Fruit fly (Drosophila melanogaster) whole organism, embryonic: ENCODE data around the gene CG4537.

Experiments
- C15 ChIP-seq: fragments of 200-800 bp; sonication (Bioruptor generic); IDR thresholded peaks from 3 replicates; pipeline ENCODE4 v1.3.6; 2022; ENCODE audit warnings: missing biosample characterization, missing genetic modification characterization
- CG10274 ChIP-seq: fragments of 200-800 bp; sonication (Bioruptor generic); optimal IDR thresholded peaks from 3 replicates; lab custom pipeline; 2017; ENCODE audit warnings: missing biosample characterization, mild to moderate bottlenecking, missing genetic modification characterization
- CG10959 ChIP-seq: fragments of 200-800 bp; sonication (Bioruptor generic); IDR thresholded peaks from 2 replicates; pipeline ENCODE4 v1.3.6; 2022; ENCODE audit warnings: missing biosample characterization, missing genetic modification characterization
- CG11560 ChIP-seq: fragments of 200-800 bp; sonication (Bioruptor generic); IDR thresholded peaks from 3 replicates; pipeline ENCODE4 v1.3.6; 2022; ENCODE audit warnings: missing biosample characterization, missing genetic modification characterization
- CG11696 ChIP-seq: fragments of 200-800 bp; sonication (Bioruptor generic); IDR thresholded peaks from 2 replicates; pipeline ENCODE4 v1.3.6; 2022; ENCODE audit warnings: missing biosample characterization, missing genetic modification characterization
- CG12659 ChIP-seq: fragments of 200-800 bp; sonication (Bioruptor generic); optimal IDR thresholded peaks from 3 replicates; lab custom pipeline; 2017; ENCODE audit warnings: mild to moderate bottlenecking, missing biosample characterization, missing genetic modification reagents, missing genetic modification characterization
- CG12942 ChIP-seq: fragments of 200-800 bp; sonication (Bioruptor generic); optimal IDR thresholded peaks from 3 replicates; lab custom pipeline; 2016; ENCODE audit warnings: missing biosample characterization, missing genetic modification characterization
- CG14860 ChIP-seq: fragments of 200-800 bp; sonication (Bioruptor generic); IDR thresholded peaks from 3 replicates; pipeline ENCODE4 v1.3.6; 2022; ENCODE audit warnings: missing biosample characterization, missing genetic modification characterization; ENCODE audit not compliant: partially characterized antibody
- CG17328 ChIP-seq: fragments of 200-800 bp; sonication (Bioruptor generic); IDR thresholded peaks from 2 replicates; pipeline ENCODE4 v1.3.6; 2022; ENCODE audit warnings: missing biosample characterization, missing genetic modification characterization
- CG1832 ChIP-seq: fragments of 200-800 bp; sonication (Bioruptor generic); optimal IDR thresholded peaks from 2 replicates; lab custom pipeline; 2017; ENCODE audit warnings: missing biosample characterization, mild to moderate bottlenecking, missing genetic modification characterization, inconsistent platforms
- CG2116 ChIP-seq: fragments of 200-800 bp; sonication (Bioruptor generic); optimal IDR thresholded peaks from 3 replicates; lab custom pipeline; 2018; ENCODE audit warnings: missing biosample characterization, mild to moderate bottlenecking, missing genetic modification characterization
- CG34224 ChIP-seq: fragments of 200-800 bp; sonication (Bioruptor generic); IDR thresholded peaks from 3 replicates; pipeline ENCODE4 v1.3.6; 2022; ENCODE audit warnings: missing biosample characterization, missing genetic modification characterization; ENCODE audit not compliant: partially characterized antibody
- CG5953 ChIP-seq: fragments of 200-800 bp; sonication (Bioruptor generic); IDR thresholded peaks from 2 replicates; pipeline ENCODE4 v1.3.6; 2022; ENCODE audit warnings: missing biosample characterization, missing genetic modification characterization
- CG6683 ChIP-seq: fragments of 200-800 bp; sonication (Bioruptor generic); optimal IDR thresholded peaks from 2 replicates; lab custom pipeline; 2017; ENCODE audit warnings: missing biosample characterization, mild to moderate bottlenecking, missing genetic modification characterization, missing genetic modification reagents
- CG7928 ChIP-seq: fragments of 200-800 bp; sonication (Bioruptor generic); optimal IDR thresholded peaks from 2 replicates; lab custom pipeline; 2017; ENCODE audit warnings: missing biosample characterization, mild to moderate bottlenecking, missing genetic modification characterization
- CG8281 ChIP-seq: fragments of 200-800 bp; sonication (Bioruptor generic); optimal IDR thresholded peaks from 2 replicates; lab custom pipeline; 2018; ENCODE audit warnings: missing biosample characterization, mild to moderate bottlenecking, missing genetic modification characterization, moderate library complexity
- Dip3 ChIP-seq: fragments of 200-800 bp; sonication (Bioruptor generic); optimal IDR thresholded peaks from 3 replicates; lab custom pipeline; 2016; ENCODE audit warnings: missing biosample characterization, missing genetic modification characterization
- Dref ChIP-seq: fragments of 200-800 bp; sonication (Bioruptor generic); IDR thresholded peaks from 2 replicates; pipeline ENCODE4 v1.3.6; 2022; ENCODE audit warnings: missing biosample characterization, missing genetic modification characterization
- E2f2 ChIP-seq: fragments of 200-800 bp; sonication (Bioruptor generic); IDR thresholded peaks from 2 replicates; pipeline ENCODE4 v1.3.6; 2022; ENCODE audit warnings: missing biosample characterization, missing genetic modification characterization
- Ets65A ChIP-seq: fragments of 200-800 bp; sonication (Bioruptor generic); peaks from one replicate; lab custom pipeline; 2016; ENCODE audit warnings: missing biosample characterization, missing genetic modification characterization
- HLH4C ChIP-seq: fragments of 200-800 bp; sonication (Bioruptor generic); IDR thresholded peaks from 3 replicates; pipeline ENCODE4 v1.3.6; 2022; ENCODE audit warnings: missing biosample characterization, missing genetic modification characterization; ENCODE audit not compliant: partially characterized antibody
- HmgZ ChIP-seq: fragments of 200-800 bp; sonication (Bioruptor generic); optimal IDR thresholded peaks from 2 replicates; lab custom pipeline; 2018; ENCODE audit warnings: missing biosample characterization, mild to moderate bottlenecking, missing genetic modification characterization
- Lhr ChIP-seq: fragments of 200-800 bp; sonication (Bioruptor generic); optimal IDR thresholded peaks from 3 replicates; lab custom pipeline; 2017; ENCODE audit warnings: mild to moderate bottlenecking, missing biosample characterization, missing genetic modification reagents, missing genetic modification characterization
- MBD-R2 ChIP-seq: fragments of 200-800 bp; sonication (Bioruptor generic); IDR thresholded peaks from 2 replicates; pipeline ENCODE4 v1.3.6; 2022; ENCODE audit warnings: missing biosample characterization, missing genetic modification characterization
- Med ChIP-seq: fragments of 200-800 bp; sonication (Bioruptor generic); peaks from one replicate; lab custom pipeline; 2016; ENCODE audit warnings: missing biosample characterization, missing genetic modification characterization, mild to moderate bottlenecking, inconsistent platforms, moderate library complexity
- Mrtf ChIP-seq: fragments of 200-800 bp; sonication (Bioruptor generic); IDR thresholded peaks from 3 replicates; pipeline ENCODE4 v1.3.6; 2022; ENCODE audit warnings: missing biosample characterization, missing genetic modification characterization
- Opbp ChIP-seq: fragments of 200-800 bp; sonication (Bioruptor generic); IDR thresholded peaks from 3 replicates; pipeline ENCODE4 v1.3.6; 2022; ENCODE audit warnings: missing biosample characterization, missing genetic modification characterization; ENCODE audit not compliant: partially characterized antibody
- bbx ChIP-seq: fragments of 200-800 bp; sonication (Bioruptor generic); IDR thresholded peaks from 2 replicates; pipeline ENCODE4 v1.3.6; 2022; ENCODE audit warnings: missing biosample characterization, missing genetic modification characterization; ENCODE audit not compliant: partially characterized antibody
- danr ChIP-seq: fragments of 200-800 bp; sonication (Bioruptor generic); IDR thresholded peaks from 2 replicates; pipeline ENCODE4 v1.3.6; 2022; ENCODE audit warnings: missing biosample characterization, missing genetic modification characterization
- exex ChIP-seq: fragments of 200-800 bp; sonication (Bioruptor generic); optimal IDR thresholded peaks from 4 replicates; lab custom pipeline; 2018; ENCODE audit warnings: missing biosample characterization, mild to moderate bottlenecking, missing genetic modification characterization, moderate library complexity
- gce ChIP-seq: fragments of 200-800 bp; sonication (Bioruptor generic); IDR thresholded peaks from 3 replicates; pipeline ENCODE4 v1.3.6; 2022; ENCODE audit warnings: missing biosample characterization, missing genetic modification characterization
- grau ChIP-seq: fragments of 200-800 bp; optimal IDR thresholded peaks from 3 replicates; lab custom pipeline; 2019; ENCODE audit warnings: missing biosample characterization, mild to moderate bottlenecking, missing genetic modification characterization, moderate library complexity
- gsb ChIP-seq: fragments of 200-800 bp; sonication (Bioruptor generic); IDR thresholded peaks from 2 replicates; pipeline ENCODE4 v1.3.6; 2022; ENCODE audit warnings: missing biosample characterization, missing genetic modification characterization
- jigr1 ChIP-seq: fragments of 200-800 bp; sonication (Bioruptor generic); IDR thresholded peaks from 3 replicates; pipeline ENCODE4 v1.3.6; 2022; ENCODE audit warnings: missing biosample characterization, missing genetic modification characterization
- nerfin-1 ChIP-seq: fragments of 200-800 bp; sonication (Bioruptor generic); optimal IDR thresholded peaks from 3 replicates; lab custom pipeline; 2019; ENCODE audit warnings: missing biosample characterization, mild to moderate bottlenecking, missing genetic modification characterization, moderate library complexity
- onecut ChIP-seq: fragments of 200-800 bp; sonication (Bioruptor generic); IDR thresholded peaks from 2 replicates; pipeline ENCODE4 v1.3.6; 2022; ENCODE audit warnings: missing biosample characterization, missing genetic modification characterization
- org-1 ChIP-seq: fragments of 200-800 bp; sonication (Bioruptor generic); optimal IDR thresholded peaks from 2 replicates; lab custom pipeline; 2017; ENCODE audit warnings: missing biosample characterization, missing genetic modification characterization
- pzg ChIP-seq: fragments of 200-800 bp; sonication (Bioruptor generic); optimal IDR thresholded peaks from 3 replicates; lab custom pipeline; 2018; ENCODE audit warnings: missing biosample characterization, mild to moderate bottlenecking, missing genetic modification characterization, moderate library complexity
- seq ChIP-seq: fragments of 200-800 bp; sonication (Bioruptor generic); IDR thresholded peaks from 2 replicates; pipeline ENCODE4 v1.3.6; 2022; ENCODE audit warnings: missing biosample characterization, missing genetic modification characterization
- shn ChIP-seq: fragments of 200-800 bp; sonication (Bioruptor generic); optimal IDR thresholded peaks from 3 replicates; lab custom pipeline; 2016; ENCODE audit warnings: missing biosample characterization, missing genetic modification characterization
- ssp ChIP-seq: fragments of 200-800 bp; sonication (Bioruptor generic); IDR thresholded peaks from 2 replicates; pipeline ENCODE4 v1.3.6; 2022; ENCODE audit warnings: missing biosample characterization, missing genetic modification characterization
- tio ChIP-seq: fragments of 200-800 bp; sonication (Bioruptor generic); optimal IDR thresholded peaks from 2 replicates; lab custom pipeline; 2017; ENCODE audit warnings: missing biosample characterization, missing genetic modification characterization, inconsistent platforms
- tna ChIP-seq: fragments of 200-800 bp; sonication (Bioruptor generic); IDR thresholded peaks from 2 replicates; pipeline ENCODE4 v1.3.6; 2022; ENCODE audit warnings: missing biosample characterization, missing genetic modification characterization; ENCODE audit not compliant: partially characterized antibody
- wdn ChIP-seq: fragments of 200-800 bp; sonication (Bioruptor generic); IDR thresholded peaks from 2 replicates; pipeline ENCODE4 v1.3.6; 2022; ENCODE audit warnings: missing biosample characterization, missing genetic modification characterization
- wor ChIP-seq: fragments of 200-800 bp; sonication (Bioruptor generic); IDR thresholded peaks from 2 replicates; pipeline ENCODE4 v1.3.6; 2022; ENCODE audit warnings: missing biosample characterization, missing genetic modification characterization
- zen2 ChIP-seq: fragments of 200-800 bp; sonication (Bioruptor generic); IDR thresholded peaks from 3 replicates; pipeline ENCODE4 v1.3.6; 2022; ENCODE audit warnings: missing biosample characterization, missing genetic modification characterization; ENCODE audit not compliant: partially characterized antibody
- zfh2 ChIP-seq: fragments of 200-800 bp; sonication (Bioruptor generic); optimal IDR thresholded peaks from 2 replicates; lab custom pipeline; 2016; ENCODE audit warnings: missing biosample characterization, missing genetic modification characterization

Gene CG4537

DNA sequence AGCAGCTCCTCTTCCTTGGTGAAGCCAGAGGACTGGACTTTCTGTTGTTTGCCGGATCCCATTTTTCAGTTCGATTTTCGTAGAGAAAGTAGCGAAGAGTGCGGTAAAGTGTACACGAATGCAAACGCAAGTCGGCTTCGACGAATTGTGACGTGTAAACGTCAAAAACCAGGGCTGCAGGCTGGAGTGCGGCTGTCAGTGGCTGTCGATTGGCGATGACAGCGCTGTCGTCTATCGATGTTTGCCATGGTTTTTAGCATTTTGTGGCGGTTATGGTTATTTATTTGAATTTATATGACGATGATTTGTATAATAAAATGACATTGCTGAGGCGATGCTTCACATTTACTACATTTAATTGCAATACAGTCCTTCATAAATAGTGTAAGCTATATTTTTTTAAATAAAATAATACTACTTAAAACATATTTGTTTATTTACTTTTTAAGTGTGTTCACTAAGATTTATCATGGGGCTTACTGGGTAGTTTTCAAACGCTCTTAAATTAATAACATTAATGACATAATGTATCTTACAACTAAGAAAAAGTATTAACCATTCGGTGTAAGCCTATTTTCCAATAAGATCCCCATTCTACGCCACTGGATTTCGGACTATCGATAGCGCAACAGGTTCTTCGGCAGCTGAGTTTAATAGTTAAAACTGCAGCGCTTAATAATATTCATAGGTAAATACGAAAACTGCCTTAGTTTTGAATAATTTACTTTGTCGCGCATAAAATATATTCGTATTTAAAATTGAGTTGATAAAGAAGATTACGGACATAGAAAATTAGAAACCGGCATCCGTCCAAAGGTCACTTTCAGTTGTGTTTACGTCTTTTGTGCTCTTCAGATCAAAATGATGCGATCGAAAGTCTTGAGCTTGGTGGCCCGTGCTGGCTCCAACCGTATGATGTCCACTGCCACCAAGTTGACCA lies 27.6 kb downstream of the CG4537 start, which contains the start of the genes CG5885 and CG4598 (continued):
- peak; percentile 55; the same call in 1 of the 2 replicates for TF ChIP-seq onecut
- no peak for TF ChIP-seq gce (GFP tag; lab: Robert Waterston, UW)
- no peak for TF ChIP-seq CG6683 (GFP tag; lab: Kevin White, UChicago)
- peak; percentile 78 for TF ChIP-seq CG12659 (GFP tag; lab: Kevin White, UChicago)
- no peak for TF ChIP-seq CG10274 (GFP tag; lab: Kevin White, UChicago)

DNA sequence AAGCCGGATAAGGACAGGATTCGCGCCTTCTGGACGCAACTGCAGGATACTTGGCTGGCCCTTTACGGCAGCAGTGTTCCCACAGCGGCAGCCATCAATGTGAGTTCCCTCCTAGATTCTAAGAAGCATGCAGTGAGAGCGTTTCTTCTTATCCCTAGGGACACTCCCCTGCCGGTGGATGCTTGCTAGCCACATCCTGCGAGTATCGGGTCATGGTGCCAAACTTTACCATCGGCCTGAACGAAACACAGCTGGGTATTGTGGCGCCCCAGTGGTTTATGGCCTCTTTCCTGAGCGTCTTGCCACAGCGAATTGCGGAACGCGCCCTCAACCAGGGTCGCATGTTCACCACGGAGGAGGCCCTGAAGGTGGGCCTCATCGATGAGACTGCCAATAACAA lies 28.5 kb downstream of the CG4537 start:
- TF ChIP-seq wdn (no peak), grau (tag; lab: Kevin White, UChicago) (no peak), CG1832 (GFP tag; lab: Kevin White, UChicago) (no peak), CG12942 (GFP tag; lab: Kevin White, UChicago) (no peak), Med (GFP tag; lab: Kevin White, UChicago) (peak; percentile 56), CG7928 (no peak), Dip3 (no peak), gsb (GFP tag; lab: Robert Waterston, UW) (peak; percentile 26; the same call in 1 of the 2 replicates), nerfin-1 (tag; lab: Kevin White, UChicago) (no peak), shn (GFP tag; lab: Kevin White, UChicago) (no peak), tio (GFP tag; lab: Kevin White, UChicago) (no peak), CG17328 (GFP tag; lab: Robert Waterston, UW) (no peak), HmgZ (tag; lab: Kevin White, UChicago) (no peak), pzg (GFP tag; lab: Kevin White, UChicago) (no peak), bbx (0 out of 2 replicates have a peak, but pooled peaks have one; percentile 26), jigr1 (GFP tag; lab: Robert Waterston, UW) (0 out of 3 replicates have a peak, but pooled peaks have one; percentile 37), CG5953 (no peak), CG11696 (GFP tag; lab: Robert Waterston, UW) (no peak), org-1 (GFP tag; lab: Kevin White, UChicago) (no peak), Mrtf (no peak), Opbp (GFP tag; lab: Robert Waterston, UW) (peak; percentile 46; the same call in 1 of the 3 replicates), CG2116 (GFP tag; lab: Kevin White, UChicago) (no peak), Ets65A (peak; percentile 67)

- no peak for TF ChIP-seq zfh2 (GFP tag; lab: Kevin White, UChicago)
- TF ChIP-seq CG10959 (GFP tag; lab: Robert Waterston, UW): no peak
- peak; percentile 17 for TF ChIP-seq pzg (GFP tag; lab: Kevin White, UChicago)
- TF ChIP-seq CG11560 (tag; lab: Robert Waterston, UW): peak; percentile 92
- TF ChIP-seq wor (GFP tag; lab: Robert Waterston, UW): no peak
- peak; percentile 22 for TF ChIP-seq exex (tag; lab: Kevin White, UChicago)
- no peak for TF ChIP-seq Lhr (GFP tag; lab: Kevin White, UChicago)
- TF ChIP-seq zen2 (GFP tag; lab: Robert Waterston, UW): no peak
- 0 out of 3 replicates have a peak, but pooled peaks have one; percentile 12 for TF ChIP-seq CG14860 (GFP tag; lab: Robert Waterston, UW)
- no peak for TF ChIP-seq danr (GFP tag; lab: Robert Waterston, UW)
- peak; percentile 16; the same call in 1 of the 2 replicates for TF ChIP-seq tna (GFP tag; lab: Robert Waterston, UW)
- TF ChIP-seq CG34224 (GFP tag; lab: Robert Waterston, UW): 0 out of 3 replicates have a peak, but pooled peaks have one; percentile 28
- peak; percentile 80 for TF ChIP-seq E2f2 (GFP tag; lab: Robert Waterston, UW)
- TF ChIP-seq ssp: no peak
- no peak for TF ChIP-seq C15 (GFP tag; lab: Robert Waterston, UW)
- no peak for TF ChIP-seq CG8281 (tag; lab: Kevin White, UChicago)
- no peak for TF ChIP-seq seq
- peak; percentile 3 for TF ChIP-seq CG2116 (GFP tag; lab: Kevin White, UChicago)
- TF ChIP-seq MBD-R2 (GFP tag; lab: Robert Waterston, UW): 0 out of 2 replicates have a peak, but pooled peaks have one; percentile 8
- peak; percentile 23; the same call in 1 of the 3 replicates for TF ChIP-seq HLH4C (GFP tag; lab: Robert Waterston, UW)
- TF ChIP-seq Dref (GFP tag; lab: Robert Waterston, UW): peak; percentile 66
These were observed 29.3 kb downstream of the CG4537 start, which contains the start of gene CG4594 for dm6 chr2L:9919949-9920348. Gene CG4594, plus strand, starts transcription at chr2L:9920160.
